Worm (Caenorhabditis elegans): Measurements from ENCODE around the gene F59B10.3.

F59B10.3 gene

ce11 chrII:10481824-10482556 lies 28.4 kb upstream of the F59B10.3 start, which contains the start of the genes clec-60 and ZK666.11:
Gene clec-60 (minus strand): TSS chrII:10481874.
Gene ZK666.11 (plus strand): TSS chrII:10482522.
- no peak for TF ChIP-seq blmp-1 (tag; optimal IDR thresholded peaks at IDR 0.05)
- no peak for TF ChIP-seq ztf-11 (tag; optimal IDR thresholded peaks at IDR 0.05)
- TF ChIP-seq mls-2 (tag; optimal IDR thresholded peaks at IDR 0.05): no peak
- TF ChIP-seq pha-4 (tag; optimal IDR thresholded peaks at IDR 0.05): no peak
- TF ChIP-seq mab-5 (tag; optimal IDR thresholded peaks at IDR 0.05): no peak
- no peak for TF ChIP-seq M03D4.4 (tag; optimal IDR thresholded peaks at IDR 0.05)
- no peak for TF ChIP-seq unc-120 (tag; optimal IDR thresholded peaks at IDR 0.05; ENCODE audit: poor library complexity, severe bottlenecking)
- TF ChIP-seq nhr-76 (tag; optimal IDR thresholded peaks at IDR 0.05): no peak
- no peak for TF ChIP-seq lsy-2 (tag; optimal IDR thresholded peaks at IDR 0.05)
- TF ChIP-seq nhr-237 (tag; optimal IDR thresholded peaks at IDR 0.05): no peak
- TF ChIP-seq mep-1 (tag; optimal IDR thresholded peaks at IDR 0.05): no peak
- no peak for TF ChIP-seq ces-1 (GFP tag; optimal IDR thresholded peaks at IDR 0.05)

ce11 chrII:10482899-10483298 lies 27.4 kb upstream of the F59B10.3 start:
- TF ChIP-seq ceh-43 (GFP tag; optimal IDR thresholded peaks at IDR 0.05): no peak
- no peak for TF ChIP-seq lin-13 (tag; optimal IDR thresholded peaks at IDR 0.05)
- TF ChIP-seq nhr-237 (tag; optimal IDR thresholded peaks at IDR 0.05): no peak
- no peak for TF ChIP-seq ztf-11 (tag; optimal IDR thresholded peaks at IDR 0.05)
- TF ChIP-seq lin-32 (GFP tag; optimal IDR thresholded peaks at IDR 0.05): no peak
- no peak for TF ChIP-seq pha-4 (tag; optimal IDR thresholded peaks at IDR 0.05)
- TF ChIP-seq ham-2 (GFP tag; optimal IDR thresholded peaks at IDR 0.05): no peak
- no peak for TF ChIP-seq lsy-2 (tag; optimal IDR thresholded peaks at IDR 0.05)
- no peak for TF ChIP-seq sem-2 (GFP tag; optimal IDR thresholded peaks at IDR 0.05)
- no peak for TF ChIP-seq bed-3 (GFP tag; optimal IDR thresholded peaks at IDR 0.05)

ce11 chrII:10483860-10484259 lies 26.5 kb upstream of the F59B10.3 start:
- TF ChIP-seq mep-1 (tag; optimal IDR thresholded peaks at IDR 0.05) (no peak), nhr-237 (tag; optimal IDR thresholded peaks at IDR 0.05) (no peak), nhr-12 (tag; optimal IDR thresholded peaks at IDR 0.05) (no peak), hlh-1 (tag; optimal IDR thresholded peaks at IDR 0.05) (no peak), nhr-2 (tag; optimal IDR thresholded peaks at IDR 0.05) (no peak), ceh-43 (GFP tag; optimal IDR thresholded peaks at IDR 0.05) (no peak), mab-5 (tag; optimal IDR thresholded peaks at IDR 0.05) (no peak), elt-3 (tag; optimal IDR thresholded peaks at IDR 0.05) (no peak), snpc-4 (tag; optimal IDR thresholded peaks at IDR 0.05) (no peak), flh-1 (GFP tag; optimal IDR thresholded peaks at IDR 0.05) (no peak), sem-2 (GFP tag; optimal IDR thresholded peaks at IDR 0.05) (no peak), ham-2 (GFP tag; optimal IDR thresholded peaks at IDR 0.05) (no peak), pha-4 (tag; optimal IDR thresholded peaks at IDR 0.05) (no peak), lin-13 (tag; optimal IDR thresholded peaks at IDR 0.05) (no peak), ces-1 (GFP tag; optimal IDR thresholded peaks at IDR 0.05) (no peak), nhr-28 (tag; optimal IDR thresholded peaks at IDR 0.05) (no peak), ztf-11 (tag; optimal IDR thresholded peaks at IDR 0.05) (no peak), lsy-2 (tag; optimal IDR thresholded peaks at IDR 0.05) (no peak), tbx-8 (GFP tag; optimal IDR thresholded peaks at IDR 0.05) (no peak)

ce11 chrII:10485640-10486039 lies 24.7 kb upstream of the F59B10.3 start:
- TF ChIP-seq lin-32 (GFP tag; optimal IDR thresholded peaks at IDR 0.05) (no peak), nhr-12 (tag; optimal IDR thresholded peaks at IDR 0.05) (no peak)

ce11 chrII:10486738-10487137 lies 23.6 kb upstream of the F59B10.3 start, which contains the start of gene ZK666.15:
Gene ZK666.15 (plus strand): TSS chrII:10487038.
- TF ChIP-seq unc-120 (tag; optimal IDR thresholded peaks at IDR 0.05; ENCODE audit: poor library complexity, severe bottlenecking): no peak
- no peak for TF ChIP-seq hlh-1 (tag; optimal IDR thresholded peaks at IDR 0.05)
- TF ChIP-seq mls-2 (tag; optimal IDR thresholded peaks at IDR 0.05): no peak
- TF ChIP-seq nhr-12 (tag; optimal IDR thresholded peaks at IDR 0.05): no peak
- no peak for TF ChIP-seq ztf-11 (tag; optimal IDR thresholded peaks at IDR 0.05)
- no peak for TF ChIP-seq nhr-76 (tag; optimal IDR thresholded peaks at IDR 0.05)
- no peak for TF ChIP-seq zip-8 (tag; optimal IDR thresholded peaks at IDR 0.05)
- TF ChIP-seq ces-1 (GFP tag; optimal IDR thresholded peaks at IDR 0.05): no peak
- TF ChIP-seq unc-39 (tag; optimal IDR thresholded peaks at IDR 0.05): no peak
- no peak for TF ChIP-seq sptf-1 (tag; optimal IDR thresholded peaks at IDR 0.05)
- no peak for TF ChIP-seq tbx-8 (GFP tag; optimal IDR thresholded peaks at IDR 0.05)
- TF ChIP-seq sem-2 (GFP tag; optimal IDR thresholded peaks at IDR 0.05): no peak
- TF ChIP-seq M03D4.4 (tag; optimal IDR thresholded peaks at IDR 0.05): no peak
- no peak for TF ChIP-seq mep-1 (tag; optimal IDR thresholded peaks at IDR 0.05)
- no peak for TF ChIP-seq snpc-4 (tag; optimal IDR thresholded peaks at IDR 0.05)
- no peak for TF ChIP-seq nhr-237 (tag; optimal IDR thresholded peaks at IDR 0.05)
- no peak for TF ChIP-seq lsy-2 (tag; optimal IDR thresholded peaks at IDR 0.05)
- no peak for TF ChIP-seq elt-1 (tag; optimal IDR thresholded peaks at IDR 0.05; ENCODE audit: borderline replicate concordance, insufficient read depth)
- TF ChIP-seq ham-2 (GFP tag; optimal IDR thresholded peaks at IDR 0.05): no peak
- TF ChIP-seq flh-1 (GFP tag; optimal IDR thresholded peaks at IDR 0.05): no peak
